Worm (Caenorhabditis elegans) whole organism, L4/young adult: Measurements from ENCODE around the gene clp-4.

Experiments
- W03F9.2 ChIP-seq: fragments of 150-350 bp; optimal IDR thresholded peaks from 2 replicates; lab custom pipeline; 2014; ENCODE audit warnings: missing biosample characterization, missing genetic modification characterization
- dao-5 ChIP-seq: sonication (generic microtip); optimal IDR thresholded peaks from 2 replicates; lab custom pipeline; 2016; ENCODE audit warnings: missing genotype, missing genetic modification characterization, moderate library complexity, missing compliant biosample characterization

DNA sequence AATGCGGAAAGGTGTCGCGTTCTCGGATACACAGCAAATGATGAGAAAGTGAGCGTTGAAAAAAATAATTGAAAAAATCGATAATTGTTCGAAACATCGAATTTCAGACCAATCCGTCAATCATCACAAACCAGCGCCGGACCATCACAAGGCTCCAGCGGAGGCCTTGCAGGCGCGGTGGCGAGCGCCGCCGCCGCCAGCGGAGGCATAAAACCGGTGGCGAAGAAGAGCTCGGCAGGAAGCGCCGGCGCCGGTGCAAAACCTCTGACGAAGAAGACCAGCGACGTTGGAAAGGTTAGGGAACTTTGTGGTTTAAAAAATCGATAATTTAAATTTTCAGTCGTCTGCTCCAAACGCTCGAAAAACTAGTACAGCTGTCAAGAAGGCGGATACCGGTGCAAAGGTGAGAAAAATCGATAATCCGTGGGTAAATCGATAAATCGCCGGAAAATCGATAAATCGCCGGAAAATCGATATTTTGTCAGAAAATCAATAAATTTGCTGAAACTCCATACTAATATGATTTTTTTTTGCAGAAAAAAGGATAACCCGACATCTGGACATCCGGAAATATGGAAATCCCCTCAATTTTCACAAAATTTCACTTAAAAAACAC, 11.8 kb downstream of the clp-4 start:
- TF ChIP-seq dao-5 (tag; lab: Kevin White, UChicago) (no peak), W03F9.2 (tag; lab: Kevin White, UChicago) (no peak)
